Fruit fly (Drosophila melanogaster) whole organism, embryonic: ENCODE data around the gene Alg12.

Source experiments
- Abd-B ChIP-seq: fragments of 200-800 bp; sonication (Bioruptor generic); optimal IDR thresholded peaks from 2 replicates; lab custom pipeline; 2018; ENCODE audit warnings: missing biosample characterization, mild to moderate bottlenecking, missing genetic modification characterization, moderate library complexity
- Atf3 ChIP-seq: fragments of 200-800 bp; sonication (Bioruptor generic); optimal IDR thresholded peaks from 3 replicates; lab custom pipeline; 2016; ENCODE audit warnings: missing biosample characterization, missing genetic modification characterization
- CG10147 ChIP-seq: fragments of 200-800 bp; sonication (Bioruptor generic); optimal IDR thresholded peaks from 2 replicates; lab custom pipeline; 2019; ENCODE audit warnings: missing biosample characterization, mild to moderate bottlenecking, missing genetic modification characterization, moderate library complexity
- CG10267 ChIP-seq: fragments of 200-800 bp; sonication (Bioruptor generic); optimal IDR thresholded peaks from 2 replicates; lab custom pipeline; 2018; ENCODE audit warnings: missing biosample characterization, mild to moderate bottlenecking, missing genetic modification characterization, moderate library complexity
- CG11695 ChIP-seq: fragments of 200-800 bp; sonication (Bioruptor generic); IDR thresholded peaks from 3 replicates; pipeline ENCODE4 v1.3.6; 2022; ENCODE audit warnings: missing biosample characterization, missing genetic modification characterization
- CG12299 ChIP-seq: fragments of 200-800 bp; sonication (Bioruptor generic); optimal IDR thresholded peaks from 2 replicates; lab custom pipeline; 2018; ENCODE audit warnings: missing biosample characterization, mild to moderate bottlenecking, missing genetic modification characterization
- CG17186 ChIP-seq: fragments of 200-800 bp; sonication (Bioruptor generic); optimal IDR thresholded peaks from 3 replicates; lab custom pipeline; 2017; ENCODE audit warnings: missing biosample characterization, missing genetic modification reagents, missing genetic modification characterization
- CG17328 ChIP-seq: fragments of 200-800 bp; sonication (Bioruptor generic); IDR thresholded peaks from 2 replicates; pipeline ENCODE4 v1.3.6; 2022; ENCODE audit warnings: missing biosample characterization, missing genetic modification characterization
- CG18262 ChIP-seq: fragments of 200-800 bp; optimal IDR thresholded peaks from 3 replicates; lab custom pipeline; 2019; ENCODE audit warnings: missing biosample characterization, mild to moderate bottlenecking, missing genetic modification characterization, moderate library complexity
- CG18599 ChIP-seq: fragments of 200-800 bp; sonication (Bioruptor generic); optimal IDR thresholded peaks from 3 replicates; lab custom pipeline; 2017; ENCODE audit warnings: missing biosample characterization, missing genetic modification characterization, mild to moderate bottlenecking, moderate library complexity, missing genetic modification reagents
- CG18619 ChIP-seq: fragments of 200-800 bp; sonication (Bioruptor generic); optimal IDR thresholded peaks from 3 replicates; lab custom pipeline; 2017; ENCODE audit warnings: missing biosample characterization, mild to moderate bottlenecking, missing genetic modification characterization
- CG2116 ChIP-seq: fragments of 200-800 bp; sonication (Bioruptor generic); optimal IDR thresholded peaks from 3 replicates; lab custom pipeline; 2018; ENCODE audit warnings: missing biosample characterization, mild to moderate bottlenecking, missing genetic modification characterization
- CG2678 ChIP-seq: fragments of 200-800 bp; sonication (Bioruptor generic); optimal IDR thresholded peaks from 3 replicates; lab custom pipeline; 2019; ENCODE audit warnings: missing biosample characterization, mild to moderate bottlenecking, missing genetic modification characterization, moderate library complexity
- CG2889 ChIP-seq: fragments of 200-800 bp; sonication (Bioruptor generic); IDR thresholded peaks from 3 replicates; pipeline ENCODE4 v1.3.6; 2022; ENCODE audit warnings: missing biosample characterization, missing genetic modification characterization
- CG30431 ChIP-seq: fragments of 200-800 bp; sonication (Bioruptor generic); optimal IDR thresholded peaks from 2 replicates; lab custom pipeline; 2017; ENCODE audit warnings: missing biosample characterization, missing genetic modification characterization
- CG3163 ChIP-seq: fragments of 200-800 bp; sonication (Bioruptor generic); optimal IDR thresholded peaks from 3 replicates; lab custom pipeline; 2016; ENCODE audit warnings: missing biosample characterization, missing genetic modification characterization
- CG3995 ChIP-seq: fragments of 200-800 bp; sonication (Bioruptor generic); optimal IDR thresholded peaks from 3 replicates; lab custom pipeline; 2016; ENCODE audit warnings: missing biosample characterization, missing genetic modification characterization
- CG4617 ChIP-seq: fragments of 200-800 bp; sonication (Bioruptor generic); optimal IDR thresholded peaks from 3 replicates; lab custom pipeline; 2016; ENCODE audit warnings: missing biosample characterization, missing genetic modification characterization, borderline replicate concordance
- CG5180 ChIP-seq: fragments of 200-800 bp; sonication (Bioruptor generic); optimal IDR thresholded peaks from 3 replicates; lab custom pipeline; 2017; ENCODE audit warnings: missing biosample characterization, missing genetic modification characterization, mild to moderate bottlenecking, moderate library complexity, missing genetic modification reagents
- CG6654 ChIP-seq: fragments of 200-800 bp; sonication (Bioruptor generic); optimal IDR thresholded peaks from 2 replicates; lab custom pipeline; 2017; ENCODE audit warnings: missing biosample characterization, mild to moderate bottlenecking, missing genetic modification characterization
- CG8359 ChIP-seq: fragments of 200-800 bp; sonication (Bioruptor generic); optimal IDR thresholded peaks from 2 replicates; lab custom pipeline; 2017; ENCODE audit warnings: missing biosample characterization, mild to moderate bottlenecking, missing genetic modification characterization, borderline replicate concordance
- CG8924 ChIP-seq: fragments of 200-800 bp; optimal IDR thresholded peaks from 3 replicates; lab custom pipeline; 2019; ENCODE audit warnings: missing biosample characterization, mild to moderate bottlenecking, missing genetic modification characterization, moderate library complexity
- CG9609 ChIP-seq: fragments of 200-800 bp; sonication (Bioruptor generic); optimal IDR thresholded peaks from 3 replicates; lab custom pipeline; 2016; ENCODE audit warnings: missing biosample characterization, missing genetic modification characterization
- CG9817 ChIP-seq: fragments of 200-800 bp; sonication (Bioruptor generic); optimal IDR thresholded peaks from 2 replicates; lab custom pipeline; 2018; ENCODE audit warnings: missing biosample characterization, mild to moderate bottlenecking, missing genetic modification characterization, moderate library complexity
- CkIIα-i1 ChIP-seq: fragments of 200-800 bp; sonication (Bioruptor generic); IDR thresholded peaks from 2 replicates; pipeline ENCODE4 v1.3.6; 2022; ENCODE audit warnings: missing biosample characterization, missing genetic modification characterization
- D19A ChIP-seq: fragments of 200-800 bp; optimal IDR thresholded peaks from 3 replicates; lab custom pipeline; 2019; ENCODE audit warnings: missing biosample characterization, mild to moderate bottlenecking, missing genetic modification characterization, moderate library complexity
- Dad ChIP-seq: fragments of 200-800 bp; sonication (Bioruptor generic); optimal IDR thresholded peaks from 3 replicates; lab custom pipeline; 2016; ENCODE audit warnings: missing biosample characterization, missing genetic modification characterization
- Doc3 ChIP-seq: fragments of 200-800 bp; sonication (Bioruptor generic); IDR thresholded peaks from 3 replicates; pipeline ENCODE4 v1.3.6; 2022; ENCODE audit warnings: missing biosample characterization, missing genetic modification characterization; ENCODE audit not compliant: partially characterized antibody
- HLH4C ChIP-seq: fragments of 200-800 bp; sonication (Bioruptor generic); IDR thresholded peaks from 3 replicates; pipeline ENCODE4 v1.3.6; 2022; ENCODE audit warnings: missing biosample characterization, missing genetic modification characterization; ENCODE audit not compliant: partially characterized antibody
- HLH54F ChIP-seq: fragments of 200-800 bp; sonication (Bioruptor generic); optimal IDR thresholded peaks from 3 replicates; lab custom pipeline; 2016; ENCODE audit warnings: missing biosample characterization, missing genetic modification characterization
- Hmx ChIP-seq: fragments of 200-800 bp; sonication (Bioruptor generic); optimal IDR thresholded peaks from 2 replicates; lab custom pipeline; 2016; ENCODE audit warnings: missing biosample characterization, missing genetic modification characterization
- MESR4 ChIP-seq: fragments of 200-800 bp; sonication (Bioruptor generic); optimal IDR thresholded peaks from 2 replicates; lab custom pipeline; 2018; ENCODE audit warnings: missing biosample characterization, mild to moderate bottlenecking, missing genetic modification characterization, moderate library complexity
- Opbp ChIP-seq: fragments of 200-800 bp; sonication (Bioruptor generic); IDR thresholded peaks from 3 replicates; pipeline ENCODE4 v1.3.6; 2022; ENCODE audit warnings: missing biosample characterization, missing genetic modification characterization; ENCODE audit not compliant: partially characterized antibody
- Six4 ChIP-seq: fragments of 200-800 bp; sonication (Bioruptor generic); optimal IDR thresholded peaks from 2 replicates; lab custom pipeline; 2016; ENCODE audit warnings: missing biosample characterization, missing genetic modification characterization
- al ChIP-seq: fragments of 200-800 bp; sonication (Bioruptor generic); IDR thresholded peaks from 2 replicates; pipeline ENCODE4 v1.3.6; 2022; ENCODE audit warnings: missing biosample characterization, missing genetic modification characterization
- crc ChIP-seq: fragments of 200-800 bp; sonication (Bioruptor generic); optimal IDR thresholded peaks from 2 replicates; lab custom pipeline; 2016; ENCODE audit warnings: missing biosample characterization, missing genetic modification characterization
- dpn ChIP-seq, 2 experiments: fragments of 200-800 bp; sonication (Bioruptor generic); optimal IDR thresholded peaks; 3 replicates each; lab custom pipeline; 2016; ENCODE audit warnings: missing biosample characterization in 2 of 2, missing genetic modification characterization in 2 of 2
- ewg ChIP-seq: fragments of 200-800 bp; sonication (Bioruptor generic); optimal IDR thresholded peaks from 3 replicates; lab custom pipeline; 2017; ENCODE audit warnings: mild to moderate bottlenecking, missing biosample characterization, missing genetic modification reagents, missing genetic modification characterization
- fd64A ChIP-seq: fragments of 200-800 bp; sonication (Bioruptor generic); optimal IDR thresholded peaks from 3 replicates; lab custom pipeline; 2018; ENCODE audit warnings: missing biosample characterization, mild to moderate bottlenecking, missing genetic modification characterization
- fd96Cb ChIP-seq: fragments of 200-800 bp; sonication (Bioruptor generic); optimal IDR thresholded peaks from 2 replicates; lab custom pipeline; 2018; ENCODE audit warnings: missing biosample characterization, mild to moderate bottlenecking, missing genetic modification characterization, moderate library complexity
- gcm2 ChIP-seq: fragments of 200-800 bp; sonication (Bioruptor generic); optimal IDR thresholded peaks from 2 replicates; lab custom pipeline; 2016; ENCODE audit warnings: missing biosample characterization, missing genetic modification characterization
- grau ChIP-seq: fragments of 200-800 bp; optimal IDR thresholded peaks from 3 replicates; lab custom pipeline; 2019; ENCODE audit warnings: missing biosample characterization, mild to moderate bottlenecking, missing genetic modification characterization, moderate library complexity
- gsb-n ChIP-seq: fragments of 200-800 bp; sonication (Bioruptor generic); optimal IDR thresholded peaks from 3 replicates; lab custom pipeline; 2018; ENCODE audit warnings: missing biosample characterization, mild to moderate bottlenecking, missing genetic modification characterization
- lmd ChIP-seq: fragments of 200-800 bp; sonication (Bioruptor generic); IDR thresholded peaks from 2 replicates; pipeline ENCODE4 v1.3.6; 2022; ENCODE audit warnings: missing biosample characterization, missing genetic modification characterization
- lov ChIP-seq, 2 experiments: fragments of 200-800 bp in 1 of 2; fragments of >200 bp in 1 of 2; sonication (Bioruptor generic) in 1 of 2; IDR thresholded peaks in 1 of 2; optimal IDR thresholded peaks in 1 of 2; 2 replicates in 1 of 2; 3 replicates in 1 of 2; pipeline versions ENCODE4 v1.3.6 to Lab custom; 2017 to 2022; ENCODE audit warnings: missing biosample characterization in 1 of 2, missing genetic modification characterization in 1 of 2
- phol ChIP-seq: fragments of 200-800 bp; sonication (Bioruptor generic); optimal IDR thresholded peaks from 3 replicates; lab custom pipeline; 2018; ENCODE audit warnings: missing biosample characterization, mild to moderate bottlenecking, missing genetic modification characterization, moderate library complexity
- slou ChIP-seq: fragments of 200-800 bp; sonication (Bioruptor generic); optimal IDR thresholded peaks from 3 replicates; lab custom pipeline; 2016; ENCODE audit warnings: missing biosample characterization, missing genetic modification characterization
- tio ChIP-seq: fragments of 200-800 bp; sonication (Bioruptor generic); optimal IDR thresholded peaks from 2 replicates; lab custom pipeline; 2017; ENCODE audit warnings: missing biosample characterization, missing genetic modification characterization, inconsistent platforms
- trh ChIP-seq: fragments of 200-800 bp; sonication (Bioruptor generic); optimal IDR thresholded peaks from 2 replicates; lab custom pipeline; 2016; ENCODE audit warnings: missing biosample characterization, missing genetic modification characterization
- zen ChIP-seq: fragments of 200-800 bp; sonication (Bioruptor generic); optimal IDR thresholded peaks from 3 replicates; lab custom pipeline; 2018; ENCODE audit warnings: missing biosample characterization, mild to moderate bottlenecking, missing genetic modification characterization, moderate library complexity

Alg12 gene

DNA sequence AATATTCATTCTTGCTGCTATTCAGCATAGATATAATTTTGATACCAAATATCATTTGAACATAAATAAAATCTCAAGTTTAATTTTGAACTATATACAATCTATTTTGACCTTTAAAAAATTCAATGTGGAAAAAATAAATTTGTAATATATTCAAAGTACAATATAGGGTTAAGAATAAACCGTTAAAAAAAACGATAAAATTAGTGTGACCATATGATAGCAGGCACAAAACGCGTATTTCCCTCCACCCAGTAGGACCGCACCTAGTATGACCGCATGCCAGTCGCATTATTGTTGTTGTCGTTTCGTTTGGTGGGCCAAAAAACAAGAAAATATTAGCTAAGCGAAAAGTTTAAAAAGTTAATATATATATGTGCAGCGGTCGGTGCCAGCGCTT, 36.7 kb downstream of the Alg12 start, which contains the start of gene CG8516 (continued):
- TF ChIP-seq CG3163 (GFP tag; lab: Kevin White, UChicago) (no peak), MESR4 (GFP tag; lab: Kevin White, UChicago) (peak; percentile 74), D19A (tag; lab: Kevin White, UChicago) (no peak), CG3995 (GFP tag; lab: Kevin White, UChicago) (peak; percentile 68), Six4 (GFP tag; lab: Kevin White, UChicago) (no peak), CG2678 (tag; lab: Kevin White, UChicago) (no peak), lmd (GFP tag; lab: Robert Waterston, UW) (no peak), fd96Cb (no peak), Abd-B (GFP tag; lab: Kevin White, UChicago) (no peak), CG30431 (GFP tag; lab: Kevin White, UChicago) (no peak), CG18619 (GFP tag; lab: Kevin White, UChicago) (no peak), Atf3 (GFP tag; lab: Kevin White, UChicago) (peak; percentile 13), phol (peak; percentile 42), CG8359 (GFP tag; lab: Kevin White, UChicago) (no peak), HLH4C (GFP tag; lab: Robert Waterston, UW) (no peak), lov (optimal IDR thresholded peaks at IDR 0.05; lab: Kevin White, UChicago) (no peak), lov (GFP tag; IDR thresholded peaks at IDR 0.05; lab: Robert Waterston, UW) (no peak), Hmx (GFP tag; lab: Kevin White, UChicago) (no peak), CG5180 (no peak), zen (tag; lab: Kevin White, UChicago) (peak; percentile 14), trh (GFP tag; lab: Kevin White, UChicago) (no peak), gcm2 (no peak), CG11695 (GFP tag; lab: Robert Waterston, UW) (0 out of 3 replicates have a peak, but pooled peaks have one; percentile 16), CG17186 (GFP tag; lab: Kevin White, UChicago) (peak; percentile 17), CG18262 (peak; percentile 5), fd64A (GFP tag; lab: Kevin White, UChicago) (no peak), CG10147 (GFP tag; lab: Kevin White, UChicago) (peak; percentile 20), CG12299 (tag; lab: Kevin White, UChicago) (no peak), CkIIα-i1 (GFP tag; lab: Robert Waterston, UW) (no peak), CG9609 (GFP tag; lab: Kevin White, UChicago) (no peak), CG9817 (no peak), CG17328 (peak; percentile 36), Doc3 (GFP tag; lab: Robert Waterston, UW) (no peak), CG10267 (peak; percentile 51), tio (no peak), CG18599 (no peak), ewg (no peak), al (GFP tag; lab: Robert Waterston, UW) (no peak), Dad (no peak), CG8924 (tag; lab: Kevin White, UChicago) (peak; percentile 23), CG4617 (GFP tag; lab: Kevin White, UChicago) (peak; percentile 91), gsb-n (tag; lab: Kevin White, UChicago) (no peak), dpn (GFP tag; optimal IDR thresholded peaks at IDR 0.05; lab: Kevin White, UChicago) (no peak), crc (no peak), slou (GFP tag; lab: Kevin White, UChicago) (no peak), grau (tag; lab: Kevin White, UChicago) (peak; percentile 18), Opbp (GFP tag; lab: Robert Waterston, UW) (no peak), CG6654 (GFP tag; lab: Kevin White, UChicago) (no peak), CG2889 (GFP tag; lab: Robert Waterston, UW) (no peak), HLH54F (GFP tag; lab: Kevin White, UChicago) (no peak), CG2116 (GFP tag; lab: Kevin White, UChicago) (peak; percentile 31)
